Fruit fly (Drosophila melanogaster): ENCODE measurements around the gene CG33342.

Gene CG33342

dm6 chr3R:24359957-24360356 lies 16.7 kb upstream of the CG33342 start, which contains the start of gene CG18528 (continued):
- TF ChIP-seq CG8281 (tag; optimal IDR thresholded peaks at IDR 0.05), result no peak
- TF ChIP-seq Ets97D (GFP tag; optimal IDR thresholded peaks at IDR 0.05), result peak; percentile 92
- no peak for TF ChIP-seq CG34422 (GFP tag; IDR thresholded peaks at IDR 0.05)
- TF ChIP-seq nmo (GFP tag; optimal IDR thresholded peaks at IDR 0.05), result peak; percentile 43
- TF ChIP-seq run (tag; optimal IDR thresholded peaks at IDR 0.05), result no peak
- TF ChIP-seq mirr (GFP tag; optimal IDR thresholded peaks at IDR 0.05), result no peak
- TF ChIP-seq pho (GFP tag; optimal IDR thresholded peaks at IDR 0.05), result peak; percentile 6
- TF ChIP-seq lov (optimal IDR thresholded peaks at IDR 0.05), result no peak
- TF ChIP-seq lov (GFP tag; IDR thresholded peaks at IDR 0.05), result no peak
- peak; percentile 66 for TF ChIP-seq CG33213 (GFP tag; optimal IDR thresholded peaks at IDR 0.05)
- TF ChIP-seq odd (GFP tag; optimal IDR thresholded peaks at IDR 0.05), result no peak
- TF ChIP-seq Scr (GFP tag; IDR thresholded peaks at IDR 0.05; ENCODE audit: partially characterized antibody), result peak; percentile 31
- peak; percentile 80 for TF ChIP-seq MBD-R2 (GFP tag; IDR thresholded peaks at IDR 0.05)
- no peak for TF ChIP-seq Hsf (GFP tag; optimal IDR thresholded peaks at IDR 0.05)
- peak; percentile 24 for TF ChIP-seq CG8924 (tag; optimal IDR thresholded peaks at IDR 0.05)
- peak; percentile 73 for TF ChIP-seq stwl (tag; optimal IDR thresholded peaks at IDR 0.05)
- no peak for TF ChIP-seq CG18599 (GFP tag; optimal IDR thresholded peaks at IDR 0.05)
- TF ChIP-seq zen (tag; optimal IDR thresholded peaks at IDR 0.05), result peak; percentile 71
- TF ChIP-seq CG9797 (GFP tag; optimal IDR thresholded peaks at IDR 0.05), result peak; percentile 82
- peak; percentile 73 for TF ChIP-seq sens (GFP tag)
- no peak for TF ChIP-seq Doc2 (GFP tag; IDR thresholded peaks at IDR 0.05)
- TF ChIP-seq Taf1 (GFP tag; IDR thresholded peaks at IDR 0.05), result no peak
- peak; percentile 89 for TF ChIP-seq pzg (GFP tag; optimal IDR thresholded peaks at IDR 0.05)
- TF ChIP-seq unpg (GFP tag; optimal IDR thresholded peaks at IDR 0.05), result no peak
- peak; percentile 15; the same call in 1 of the 3 replicates for TF ChIP-seq knrl (GFP tag; IDR thresholded peaks at IDR 0.05; ENCODE audit: partially characterized antibody)
- TF ChIP-seq dmrt11E (tag; optimal IDR thresholded peaks at IDR 0.05), result no peak
- TF ChIP-seq CG6683 (GFP tag; optimal IDR thresholded peaks at IDR 0.05), result no peak
- peak; percentile 61 for TF ChIP-seq Dp (GFP tag; optimal IDR thresholded peaks at IDR 0.05)
- no peak for TF ChIP-seq Oaz (GFP tag; IDR thresholded peaks at IDR 0.05)
- no peak for TF ChIP-seq Dfd (GFP tag; optimal IDR thresholded peaks at IDR 0.05)
- TF ChIP-seq pita (GFP tag; optimal IDR thresholded peaks at IDR 0.05), result peak; percentile 87
- no peak for TF ChIP-seq CG5245 (GFP tag; optimal IDR thresholded peaks at IDR 0.05)
- peak; percentile 39 for TF ChIP-seq CG12659 (GFP tag; optimal IDR thresholded peaks at IDR 0.05)
- peak; percentile 96 for TF ChIP-seq gfzf (GFP tag; optimal IDR thresholded peaks at IDR 0.05)
- TF ChIP-seq ase (GFP tag; IDR thresholded peaks at IDR 0.05), result no peak
- no peak for TF ChIP-seq CG9932 (GFP tag; IDR thresholded peaks at IDR 0.05)
- no peak for TF ChIP-seq CG11456 (GFP tag; IDR thresholded peaks at IDR 0.05)
- TF ChIP-seq az2 (GFP tag; optimal IDR thresholded peaks at IDR 0.05), result no peak
- no peak for TF ChIP-seq CG6813 (GFP tag; optimal IDR thresholded peaks at IDR 0.05)
- TF ChIP-seq CG13424 (tag; optimal IDR thresholded peaks at IDR 0.05), result no peak
- TF ChIP-seq Med (GFP tag), result peak; percentile 86
- TF ChIP-seq Ets65A (GFP tag), result peak; percentile 85
- TF ChIP-seq CG12236 (GFP tag; optimal IDR thresholded peaks at IDR 0.05), result peak; percentile 3
- TF ChIP-seq ci (GFP tag; IDR thresholded peaks at IDR 0.05), result peak; percentile 33; the same call in 1 of the 3 replicates
- TF ChIP-seq CG11695 (GFP tag; IDR thresholded peaks at IDR 0.05), result no peak
- no peak; the same call in 1 of the 2 replicates for TF ChIP-seq inv (GFP tag; IDR thresholded peaks at IDR 0.05; ENCODE audit: partially characterized antibody)
- peak; percentile 84 for TF ChIP-seq Lhr (GFP tag; optimal IDR thresholded peaks at IDR 0.05)
- peak; percentile 71 for TF ChIP-seq CG3995 (GFP tag; optimal IDR thresholded peaks at IDR 0.05)
- no peak for TF ChIP-seq CG16815 (GFP tag; optimal IDR thresholded peaks at IDR 0.05)
- TF ChIP-seq HmgZ (tag; optimal IDR thresholded peaks at IDR 0.05), result peak; percentile 60
- TF ChIP-seq Sin3A (optimal IDR thresholded peaks at IDR 0.05), result peak; percentile 29
- TF ChIP-seq MESR4 (GFP tag; optimal IDR thresholded peaks at IDR 0.05), result peak; percentile 17

All from whole organism, embryonic.